Worm (Caenorhabditis elegans) whole organism, L4 larva: ENCODE results near the gene ctr-9.

Experiments used
- ama-1 ChIP-seq: fragments of 150-350 bp; optimal IDR thresholded peaks from 2 replicates; lab custom pipeline; 2014; ENCODE audit warnings: inconsistent platforms, mixed read lengths
- dpl-1 ChIP-seq: fragments of 150-350 bp; optimal IDR thresholded peaks from 2 replicates; lab custom pipeline; 2014; ENCODE audit warnings: missing biosample characterization, missing genetic modification reagents, missing genetic modification characterization
- lin-15B ChIP-seq: fragments of 150-350 bp; sonication (generic microtip); optimal IDR thresholded peaks from 3 replicates; lab custom pipeline; 2014; ENCODE audit warnings: missing biosample characterization, missing genetic modification characterization
- mep-1 ChIP-seq: fragments of 150-350 bp; sonication (generic microtip); optimal IDR thresholded peaks from 3 replicates; lab custom pipeline; 2014; ENCODE audit warnings: missing biosample characterization, missing genetic modification characterization
- nhr-77 ChIP-seq: fragments of 150-350 bp; optimal IDR thresholded peaks from 2 replicates; lab custom pipeline; 2014; ENCODE audit warnings: missing biosample characterization, missing genetic modification characterization
- pha-4 ChIP-seq, 2 experiments: fragments of 150-350 bp in 1 of 2; fragments of 200-800 bp in 1 of 2; sonication (Bioruptor generic) in 1 of 2; IDR thresholded peaks in 1 of 2; optimal IDR thresholded peaks in 1 of 2; 2 replicates each; pipeline versions ENCODE4 v1.3.6 to Lab custom; 2014 to 2022; ENCODE audit warnings: missing genetic modification characterization in 2 of 2, missing genetic modification reagents in 2 of 2, missing biosample characterization in 1 of 2, missing compliant biosample characterization in 1 of 2
- snpc-4 ChIP-seq: fragments of 150-350 bp; optimal IDR thresholded peaks from 2 replicates; lab custom pipeline; 2014; ENCODE audit warnings: missing biosample characterization, missing genetic modification characterization

- TF ChIP-seq dpl-1 (GFP tag; lab: Kevin White, UChicago) (no peak), nhr-77 (no peak), lin-15B (tag; lab: Kevin White, UChicago) (no peak), pha-4 (GFP tag; IDR thresholded peaks at IDR 0.05; lab: Robert Waterston, UW) (no peak), pha-4 (tag; optimal IDR thresholded peaks at IDR 0.05; lab: Kevin White, UChicago) (no peak), snpc-4 (tag; lab: Kevin White, UChicago) (no peak), mep-1 (tag; lab: Kevin White, UChicago) (no peak), ama-1 (lab: Kevin White, UChicago) (no peak)
These were observed 18.7 kb upstream of the ctr-9 start for ce11 chrIII:9472464-9472863.
